Fruit fly (Drosophila melanogaster) whole organism, pupa: ENCODE results near the gene Got2.

Source experiments
- CG10348 ChIP-seq: fragments of 200-800 bp; sonication (Bioruptor generic); IDR thresholded peaks from 2 replicates; pipeline ENCODE4 v1.3.6; 2022; ENCODE audit warnings: missing biosample characterization, missing genetic modification characterization
- CG12605 ChIP-seq: fragments of 200-800 bp; sonication (Bioruptor generic); IDR thresholded peaks from 2 replicates; pipeline ENCODE4 v1.3.6; 2022; ENCODE audit warnings: missing biosample characterization, missing genetic modification characterization
- CG13204 ChIP-seq: fragments of 200-800 bp; sonication (Bioruptor generic); optimal IDR thresholded peaks from 2 replicates; lab custom pipeline; 2018; ENCODE audit warnings: missing biosample characterization, mild to moderate bottlenecking, missing genetic modification characterization, moderate library complexity
- CG14655 ChIP-seq: fragments of 200-800 bp; sonication (Bioruptor generic); optimal IDR thresholded peaks from 3 replicates; lab custom pipeline; 2017; ENCODE audit warnings: mild to moderate bottlenecking, missing biosample characterization, missing genetic modification reagents, missing genetic modification characterization
- CG15710 ChIP-seq: fragments of 200-800 bp; sonication (Bioruptor generic); optimal IDR thresholded peaks from 2 replicates; lab custom pipeline; 2018; ENCODE audit warnings: missing biosample characterization, mild to moderate bottlenecking, missing genetic modification characterization, moderate library complexity
- CG17806 ChIP-seq: fragments of 200-800 bp; sonication (Bioruptor generic); optimal IDR thresholded peaks from 2 replicates; lab custom pipeline; 2018; ENCODE audit warnings: missing biosample characterization, mild to moderate bottlenecking, missing genetic modification characterization, moderate library complexity
- CG32121 ChIP-seq: fragments of 200-800 bp; sonication (Bioruptor generic); IDR thresholded peaks from 2 replicates; pipeline ENCODE4 v1.3.6; 2022; ENCODE audit warnings: missing biosample characterization, missing genetic modification characterization
- CG34367 ChIP-seq: fragments of 200-800 bp; sonication (Bioruptor generic); optimal IDR thresholded peaks from 2 replicates; lab custom pipeline; 2018; ENCODE audit warnings: missing biosample characterization, mild to moderate bottlenecking, missing genetic modification characterization
- CG4496 ChIP-seq: fragments of 200-800 bp; sonication (Bioruptor generic); IDR thresholded peaks from 3 replicates; pipeline ENCODE4 v1.3.6; 2022; ENCODE audit warnings: missing biosample characterization, missing genetic modification characterization
- CG8159 ChIP-seq: fragments of 200-800 bp; sonication (Bioruptor generic); optimal IDR thresholded peaks from 3 replicates; lab custom pipeline; 2018; ENCODE audit warnings: missing biosample characterization, mild to moderate bottlenecking, missing genetic modification characterization, moderate library complexity
- CG8301 ChIP-seq: fragments of 200-800 bp; sonication (Bioruptor generic); optimal IDR thresholded peaks from 2 replicates; lab custom pipeline; 2018; ENCODE audit warnings: missing biosample characterization, mild to moderate bottlenecking, missing genetic modification characterization
- CG9948 ChIP-seq: fragments of 200-800 bp; sonication (Bioruptor generic); optimal IDR thresholded peaks from 2 replicates; lab custom pipeline; 2018; ENCODE audit warnings: missing biosample characterization, mild to moderate bottlenecking, missing genetic modification characterization, moderate library complexity
- D1 ChIP-seq: fragments of 200-800 bp; sonication (Bioruptor generic); optimal IDR thresholded peaks from 2 replicates; lab custom pipeline; 2018; ENCODE audit warnings: missing biosample characterization, mild to moderate bottlenecking, missing genetic modification characterization, moderate library complexity
- EcR ChIP-seq: fragments of 200-800 bp; sonication (Bioruptor generic); optimal IDR thresholded peaks from 3 replicates; lab custom pipeline; 2019; ENCODE audit warnings: missing biosample characterization, missing genetic modification characterization, mild to moderate bottlenecking, moderate library complexity, missing genetic modification reagents
- Ets98B ChIP-seq: fragments of 200-800 bp; sonication (Bioruptor generic); IDR thresholded peaks from 2 replicates; pipeline ENCODE4 v1.3.6; 2022; ENCODE audit warnings: missing biosample characterization, missing genetic modification characterization
- Pif1A ChIP-seq: fragments of 200-800 bp; sonication (Bioruptor generic); optimal IDR thresholded peaks from 3 replicates; lab custom pipeline; 2016; ENCODE audit warnings: missing biosample characterization, missing genetic modification characterization
- Pif1B ChIP-seq: fragments of 200-800 bp; sonication (Bioruptor generic); optimal IDR thresholded peaks from 3 replicates; lab custom pipeline; 2016; ENCODE audit warnings: missing biosample characterization, missing genetic modification characterization
- Snoo ChIP-seq: fragments of 200-800 bp; sonication (Bioruptor generic); optimal IDR thresholded peaks from 3 replicates; lab custom pipeline; 2017; ENCODE audit warnings: missing biosample characterization, mild to moderate bottlenecking, missing genetic modification characterization, inconsistent platforms
- fd96Ca ChIP-seq: fragments of 200-800 bp; sonication (Bioruptor generic); IDR thresholded peaks from 3 replicates; pipeline ENCODE4 v1.3.6; 2022; ENCODE audit warnings: missing biosample characterization, missing genetic modification characterization
- gl ChIP-seq: fragments of 200-800 bp; sonication (Bioruptor generic); optimal IDR thresholded peaks from 2 replicates; lab custom pipeline; 2018; ENCODE audit warnings: missing biosample characterization, mild to moderate bottlenecking, missing genetic modification characterization
- rn ChIP-seq: fragments of 200-800 bp; sonication (Bioruptor generic); IDR thresholded peaks from 2 replicates; pipeline ENCODE4 v1.3.6; 2022; ENCODE audit warnings: missing biosample characterization, missing genetic modification characterization

Got2 gene

DNA sequence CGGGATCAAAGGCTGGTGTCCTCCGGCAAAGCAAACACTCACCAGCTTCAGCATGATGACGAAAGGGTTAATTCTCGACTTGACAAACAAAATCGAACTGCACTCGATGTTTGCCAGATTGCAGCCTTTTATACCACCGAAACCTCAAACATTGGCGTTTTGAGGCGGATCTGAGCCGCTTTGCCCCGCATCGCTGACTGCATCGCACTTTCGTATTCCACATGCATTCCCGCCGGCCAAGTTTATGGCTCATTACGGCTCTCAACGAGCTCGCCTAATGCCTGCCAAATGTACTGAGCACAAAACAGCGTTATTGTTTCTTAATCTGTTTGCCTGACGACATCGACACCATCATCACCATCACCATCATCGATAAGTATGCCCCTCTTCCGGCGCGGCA, 19.5 kb upstream of the Got2 start, which contains the start of gene CG15353:
Gene CG15353, minus strand, starts transcription at position 101 of the 400 bp plus-strand sequence.
- TF ChIP-seq CG10348 (GFP tag; lab: Robert Waterston, UW) = no peak

DNA sequence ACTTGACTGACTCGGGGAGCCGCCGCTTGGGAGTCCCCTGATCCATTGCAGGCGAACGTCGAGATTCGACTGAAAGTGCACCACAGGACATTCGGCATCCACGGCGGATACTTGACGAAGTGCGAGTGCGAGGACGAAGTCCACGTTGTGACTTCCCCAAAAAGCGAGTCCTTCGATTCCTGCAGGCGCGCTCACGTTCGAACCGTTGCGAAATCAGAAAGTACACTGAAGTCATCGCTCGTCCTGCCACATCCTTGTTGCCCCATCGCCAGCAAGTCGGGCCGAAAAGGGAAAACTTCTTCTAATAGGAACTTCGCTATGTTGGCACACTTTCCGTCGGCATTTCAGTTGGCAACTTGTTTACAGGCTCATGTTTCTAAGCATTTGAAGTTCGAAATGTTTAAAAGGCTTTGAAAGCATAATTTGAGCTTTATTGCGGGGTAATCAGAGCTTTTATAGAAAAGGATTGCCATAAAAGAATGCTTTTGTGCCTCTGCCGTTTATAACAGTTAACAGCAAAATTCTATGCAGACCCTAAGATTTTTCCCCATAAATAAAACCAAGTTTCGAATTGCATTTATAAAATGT, 18.6 kb upstream of the Got2 start, which contains the start of gene CG33543:
Gene CG33543, minus strand, starts transcription at position 232 of the 588 bp plus-strand sequence.
- TF ChIP-seq CG8159 (tag; lab: Kevin White, UChicago) (no peak), CG8301 (no peak), CG4496 (GFP tag; lab: Robert Waterston, UW) (no peak), fd96Ca (GFP tag; lab: Robert Waterston, UW) (no peak), gl (tag; lab: Kevin White, UChicago) (no peak), Pif1A (GFP tag; lab: Kevin White, UChicago) (no peak)

DNA sequence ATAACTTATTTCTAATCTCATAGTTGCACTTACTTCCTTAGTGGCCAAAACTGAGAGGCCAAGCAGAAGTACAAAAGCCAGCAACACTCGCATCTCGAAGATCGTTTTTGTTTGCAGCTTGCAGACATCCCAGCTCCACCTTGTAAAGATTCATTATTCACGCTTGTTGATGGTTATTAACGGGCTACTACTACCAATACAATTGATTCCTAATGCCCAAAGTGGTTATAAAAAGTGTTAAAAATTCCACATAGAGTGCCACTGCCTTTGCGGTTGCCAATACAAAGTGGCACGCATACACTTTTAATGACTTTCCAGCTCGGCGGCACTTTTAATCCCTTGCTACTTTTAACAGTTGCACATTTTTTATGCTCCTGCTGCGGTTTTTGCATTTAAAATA, 4.5 kb upstream of the Got2 start, which contains the start of gene Obp22a:
Gene Obp22a, minus strand, starts transcription at position 101 of the 400 bp plus-strand sequence.
- no peak for TF ChIP-seq CG8301
- no peak for TF ChIP-seq CG17806 (tag; lab: Kevin White, UChicago)
- TF ChIP-seq Pif1B (GFP tag; lab: Kevin White, UChicago) = no peak
- TF ChIP-seq Ets98B (GFP tag; lab: Robert Waterston, UW) = no peak
- no peak for TF ChIP-seq CG9948 (tag; lab: Kevin White, UChicago)
- TF ChIP-seq CG32121 (GFP tag; lab: Robert Waterston, UW) = no peak
- no peak for TF ChIP-seq CG15710 (tag; lab: Kevin White, UChicago)
- TF ChIP-seq CG34367 (tag; lab: Kevin White, UChicago) = no peak
- TF ChIP-seq CG14655 (GFP tag; lab: Kevin White, UChicago) = no peak
- no peak for TF ChIP-seq CG12605 (GFP tag; lab: Robert Waterston, UW)
- no peak for TF ChIP-seq CG4496 (GFP tag; lab: Robert Waterston, UW)
- no peak for TF ChIP-seq fd96Ca (GFP tag; lab: Robert Waterston, UW)
- TF ChIP-seq gl (tag; lab: Kevin White, UChicago) = no peak
- TF ChIP-seq CG13204 = no peak
- no peak for TF ChIP-seq D1 (tag; lab: Kevin White, UChicago)

DNA sequence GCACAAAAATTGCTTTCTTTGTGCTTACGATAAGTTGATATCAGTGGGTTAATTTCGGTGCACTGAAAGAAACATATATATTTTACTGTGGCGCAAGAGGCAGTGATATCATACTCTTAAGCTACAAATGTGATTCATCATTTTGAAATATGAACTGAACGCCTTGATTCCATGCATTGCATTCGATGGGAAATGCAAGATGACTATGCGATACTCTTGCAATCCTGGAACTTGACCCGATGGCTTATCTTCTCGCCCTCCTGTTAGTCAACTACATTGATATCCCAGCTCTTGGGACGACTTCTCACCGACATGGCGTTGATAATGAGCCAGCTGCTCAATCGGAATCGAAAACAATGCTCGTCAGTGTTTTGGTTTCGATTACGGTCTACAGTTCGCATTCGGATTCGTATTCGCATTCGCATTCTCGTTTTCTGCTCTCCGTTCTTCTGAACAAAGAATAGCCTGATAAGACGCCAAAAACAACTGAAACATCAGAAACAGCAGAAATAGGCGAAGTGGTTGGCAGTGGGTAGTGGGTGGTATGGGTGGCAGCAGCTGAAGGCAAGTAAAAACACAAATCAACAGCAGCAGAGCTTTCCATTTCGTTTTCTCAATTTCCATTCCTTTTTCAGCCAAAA, 1.8 kb upstream of the Got2 start:
- TF ChIP-seq CG13204 (no peak), CG32121 (GFP tag; lab: Robert Waterston, UW) (no peak), rn (GFP tag; lab: Robert Waterston, UW) (no peak), D1 (tag; lab: Kevin White, UChicago) (no peak), CG12605 (GFP tag; lab: Robert Waterston, UW) (0 out of 2 replicates have a peak, but pooled peaks have one; percentile 14), Snoo (no peak), EcR (GFP tag; lab: Kevin White, UChicago) (peak; percentile 57), gl (tag; lab: Kevin White, UChicago) (no peak), CG15710 (tag; lab: Kevin White, UChicago) (no peak)

DNA sequence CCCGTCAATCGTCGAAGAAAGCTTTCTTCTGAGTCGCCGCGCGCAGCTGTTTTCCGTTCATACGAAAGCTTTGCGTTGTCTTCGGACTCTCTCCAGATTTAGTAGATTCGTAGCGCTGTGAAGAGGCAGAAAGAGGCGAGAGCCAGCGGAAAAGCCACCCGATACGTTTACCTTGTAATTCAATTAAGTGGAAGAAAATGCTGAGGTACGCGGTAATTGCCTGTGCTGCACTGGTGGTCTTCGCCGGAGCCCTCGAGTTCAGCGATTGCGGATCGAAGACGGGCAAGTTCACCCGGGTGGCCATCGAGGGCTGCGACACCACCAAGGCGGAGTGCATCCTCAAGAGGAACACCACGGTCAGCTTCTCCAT, 619 bp upstream of the Got2 start, which contains the start of gene Npc2a:
Gene Npc2a, plus strand, starts transcription at position 99 of the 370 bp plus-strand sequence.
- 0 out of 2 replicates have a peak, but pooled peaks have one; percentile 33 for TF ChIP-seq CG12605 (GFP tag; lab: Robert Waterston, UW)
- no peak for TF ChIP-seq CG34367 (tag; lab: Kevin White, UChicago)
- TF ChIP-seq, all 21 proteins: peak for 1

DNA sequence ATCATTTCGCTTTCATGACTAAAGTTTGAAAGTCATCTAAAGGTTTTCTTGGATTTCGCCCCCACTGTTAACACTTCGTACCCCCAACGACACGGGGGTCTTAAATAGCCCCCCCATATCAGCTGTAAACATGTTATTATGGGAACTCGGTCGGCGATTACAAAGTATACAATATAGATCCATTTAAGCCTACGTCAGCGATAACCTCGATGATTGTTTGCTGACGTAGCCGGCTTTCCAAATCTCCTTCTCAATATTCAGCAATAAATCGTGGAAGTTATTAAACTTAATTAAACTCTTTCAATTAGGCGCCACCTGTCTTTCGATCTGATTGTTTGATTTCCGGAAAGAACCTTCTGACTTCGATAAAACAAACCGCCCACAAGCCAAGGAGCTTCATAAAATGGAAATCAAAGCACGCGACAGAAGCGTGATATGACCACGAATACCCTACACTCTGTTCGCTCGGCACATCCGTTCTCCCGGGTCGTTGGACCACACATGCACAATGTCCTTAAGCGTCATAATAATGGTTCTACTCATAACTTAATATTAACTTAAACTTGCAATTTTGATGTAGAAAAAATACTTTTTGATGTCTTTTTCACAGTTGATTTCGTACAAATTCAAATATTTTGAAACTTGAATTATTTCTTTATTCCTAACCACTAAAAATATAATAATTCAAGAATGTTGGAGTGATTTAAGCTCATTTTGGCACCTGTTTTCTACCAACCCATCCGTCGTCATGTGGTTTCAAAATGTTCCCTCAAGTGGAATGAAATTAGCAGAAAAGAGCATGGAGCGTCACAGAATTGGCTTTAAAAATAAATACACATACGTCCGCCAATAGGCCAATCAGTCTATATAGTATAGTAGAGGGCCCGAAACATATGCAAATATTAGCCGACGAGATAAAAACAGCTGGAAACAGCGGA, 946 bp downstream of the Got2 start:
- TF ChIP-seq EcR (GFP tag; lab: Kevin White, UChicago) (no peak), CG8301 (peak; percentile 43), Snoo (peak; percentile 49), CG15710 (tag; lab: Kevin White, UChicago) (peak; percentile 40), CG9948 (tag; lab: Kevin White, UChicago) (peak; percentile 1), CG32121 (GFP tag; lab: Robert Waterston, UW) (no peak; the same call in 1 of the 2 replicates), CG34367 (tag; lab: Kevin White, UChicago) (peak; percentile 8), Ets98B (GFP tag; lab: Robert Waterston, UW) (peak; percentile 59; the same call in 1 of the 2 replicates), rn (GFP tag; lab: Robert Waterston, UW) (no peak), CG17806 (tag; lab: Kevin White, UChicago) (peak; percentile 32), CG8159 (tag; lab: Kevin White, UChicago) (peak; percentile 63), fd96Ca (GFP tag; lab: Robert Waterston, UW) (peak; percentile 30; the same call in 1 of the 3 replicates), Pif1B (GFP tag; lab: Kevin White, UChicago) (no peak), CG13204 (no peak), CG4496 (GFP tag; lab: Robert Waterston, UW) (peak; percentile 70; the same call in 2 of the 3 replicates)
